Worm (Caenorhabditis elegans): Measurements from ENCODE around the gene lact-3.

Gene lact-3

ce11 chrII:10661448-10662064, 4.1 kb upstream of the lact-3 start:
- no peak for TF ChIP-seq unc-62 (GFP tag; optimal IDR thresholded peaks at IDR 0.05)

ce11 chrII:10660892-10661291, 3.4 kb upstream of the lact-3 start, which contains the start of gene marc-2:
marc-2 (minus strand) TSS chrII:10660992.
- no peak for TF ChIP-seq unc-62 (GFP tag; optimal IDR thresholded peaks at IDR 0.05)

- TF ChIP-seq unc-62 (GFP tag; optimal IDR thresholded peaks at IDR 0.05), result no peak
Measured at ce11 chrII:10659585-10659984, 2.1 kb upstream of the lact-3 start.

- no peak for TF ChIP-seq unc-62 (GFP tag; optimal IDR thresholded peaks at IDR 0.05)
Measured at ce11 chrII:10658576-10659256, 1.2 kb upstream of the lact-3 start, which contains the start of the genes snu-13 and rsp-7. snu-13 (minus strand) TSS chrII:10658626. rsp-7 (plus strand) TSS chrII:10659206.

- no peak for TF ChIP-seq unc-62 (GFP tag; optimal IDR thresholded peaks at IDR 0.05)
Measured at ce11 chrII:10656395-10656794, 1.1 kb downstream of the lact-3 start.

- no peak for TF ChIP-seq unc-62 (GFP tag; optimal IDR thresholded peaks at IDR 0.05)
Measured at ce11 chrII:10654435-10654834, 3.0 kb downstream of the lact-3 start.

ce11 chrII:10653559-10653958, 3.9 kb downstream of the lact-3 start:
- no peak for TF ChIP-seq unc-62 (GFP tag; optimal IDR thresholded peaks at IDR 0.05)

ce11 chrII:10652112-10652511, 5.4 kb downstream of the lact-3 start, which contains the start of gene nphp-1:
nphp-1 (minus strand) TSS chrII:10652256.
- no peak for TF ChIP-seq unc-62 (GFP tag; optimal IDR thresholded peaks at IDR 0.05)

ce11 chrII:10646901-10647566, 10.4 kb downstream of the lact-3 start, which contains the start of gene M28.10:
M28.10 (plus strand) TSS chrII:10647516.
- no peak for TF ChIP-seq unc-62 (GFP tag; optimal IDR thresholded peaks at IDR 0.05)

ce11 chrII:10643403-10643802, 14.1 kb downstream of the lact-3 start, which contains the start of gene M28.4:
M28.4 (plus strand) TSS chrII:10643703.
- no peak for TF ChIP-seq unc-62 (GFP tag; optimal IDR thresholded peaks at IDR 0.05)

- no peak for TF ChIP-seq unc-62 (GFP tag; optimal IDR thresholded peaks at IDR 0.05)
Measured at ce11 chrII:10639110-10639509, 18.4 kb downstream of the lact-3 start, which contains the start of gene M28.9. M28.9 (plus strand) TSS chrII:10639410.

ce11 chrII:10630944-10631343, 26.5 kb downstream of the lact-3 start:
- TF ChIP-seq unc-62 (GFP tag; optimal IDR thresholded peaks at IDR 0.05), result no peak

- TF ChIP-seq unc-62 (GFP tag; optimal IDR thresholded peaks at IDR 0.05), result no peak
Measured at ce11 chrII:10627963-10628362, 29.5 kb downstream of the lact-3 start, which contains the start of gene M28.8. M28.8 (plus strand) TSS chrII:10628263.

- no peak for TF ChIP-seq unc-62 (GFP tag; optimal IDR thresholded peaks at IDR 0.05)
Measured at ce11 chrII:10627086-10627485, 30.4 kb downstream of the lact-3 start.

- no peak for TF ChIP-seq unc-62 (GFP tag; optimal IDR thresholded peaks at IDR 0.05)
Measured at ce11 chrII:10621965-10622364, 35.5 kb downstream of the lact-3 start, which contains the start of gene cutl-9. cutl-9 (plus strand) TSS chrII:10622265.

- no peak for TF ChIP-seq unc-62 (GFP tag; optimal IDR thresholded peaks at IDR 0.05)
Measured at ce11 chrII:10618157-10618556, 39.3 kb downstream of the lact-3 start, which contains the start of gene C14A4.13. C14A4.13 (plus strand) TSS chrII:10618457.

Data from whole organism, dauer.